Worm (Caenorhabditis elegans) whole organism, L1 larva: ENCODE data around the gene vgln-1.

Experiments used
- C04F5.9 ChIP-seq: sonication (generic microtip); optimal IDR thresholded peaks from 2 replicates; lab custom pipeline; 2016; ENCODE audit warnings: missing genetic modification characterization, missing compliant biosample characterization
- alr-1 ChIP-seq: fragments of 200-800 bp; sonication (Bioruptor generic); optimal IDR thresholded peaks from 2 replicates; lab custom pipeline; 2018; ENCODE audit warnings: borderline replicate concordance, mild to moderate bottlenecking, missing genetic modification characterization, missing compliant biosample characterization
- aly-2 ChIP-seq: fragments of 150-350 bp; optimal IDR thresholded peaks from 2 replicates; lab custom pipeline; 2014; ENCODE audit warnings: missing biosample characterization, missing genetic modification characterization
- blmp-1 ChIP-seq: fragments of 150-350 bp; optimal IDR thresholded peaks from 2 replicates; lab custom pipeline; 2014; ENCODE audit warnings: missing biosample characterization, missing genetic modification characterization
- ces-1 ChIP-seq: fragments of 150-350 bp; optimal IDR thresholded peaks from 2 replicates; lab custom pipeline; 2014; ENCODE audit warnings: missing biosample characterization, missing genetic modification reagents, missing genetic modification characterization
- efl-1 ChIP-seq, 4 experiments: fragments of 150-350 bp; optimal IDR thresholded peaks in 3 of 4; peaks in 1 of 4; 1 replicate in 1 of 4; 2 replicates in 3 of 4; lab custom pipeline; 2014; ENCODE audit warnings: missing biosample characterization in 2 of 4, missing genetic modification characterization in 2 of 4, missing genetic modification reagents in 2 of 4
- elt-3 ChIP-seq, 6 experiments: fragments of 150-350 bp in 1 of 6; sonication (generic microtip); optimal IDR thresholded peaks; 2 replicates each; lab custom pipeline; 2017 to 2018; ENCODE audit warnings: missing biosample characterization in 6 of 6, missing genetic modification characterization in 6 of 6, inconsistent platforms in 1 of 6
- ets-5 ChIP-seq: fragments of 200-800 bp; sonication (Bioruptor generic); IDR thresholded peaks from 2 replicates; pipeline ENCODE4 v1.3.6; 2022; ENCODE audit warnings: missing genetic modification characterization, missing compliant biosample characterization
- fkh-10 ChIP-seq: sonication (generic microtip); optimal IDR thresholded peaks from 2 replicates; lab custom pipeline; 2017; ENCODE audit warnings: missing biosample characterization, missing genetic modification reagents, missing genetic modification characterization
- grh-1 ChIP-seq: fragments of 200-800 bp; sonication (Bioruptor generic); IDR thresholded peaks from 2 replicates; pipeline ENCODE4 v1.3.6; 2022; ENCODE audit warnings: missing genetic modification reagents, missing genetic modification characterization, missing compliant biosample characterization
- hpl-2 ChIP-seq: fragments of 150-350 bp; optimal IDR thresholded peaks from 2 replicates; lab custom pipeline; 2014; ENCODE audit warnings: missing biosample characterization, missing genetic modification reagents, missing genetic modification characterization
- isw-1 ChIP-seq: fragments of 200-800 bp; sonication (Bioruptor generic); IDR thresholded peaks from 2 replicates; pipeline ENCODE4 v1.3.6; 2022; ENCODE audit warnings: missing genetic modification characterization, missing compliant biosample characterization
- lin-14 ChIP-seq: fragments of 200-800 bp; sonication (Bioruptor generic); optimal IDR thresholded peaks from 2 replicates; lab custom pipeline; 2018; ENCODE audit warnings: mild to moderate bottlenecking, missing genetic modification characterization, moderate library complexity, missing compliant biosample characterization
- lin-35 ChIP-seq, 2 experiments: fragments of 150-350 bp; optimal IDR thresholded peaks; 2 replicates each; lab custom pipeline; 2014; ENCODE audit warnings: missing biosample characterization in 2 of 2, missing genetic modification characterization in 2 of 2, missing genetic modification reagents in 2 of 2
- mef-2 ChIP-seq: fragments of 150-350 bp; optimal IDR thresholded peaks from 2 replicates; lab custom pipeline; 2014; ENCODE audit warnings: missing biosample characterization, missing genetic modification characterization
- nhr-12 ChIP-seq: sonication (generic microtip); optimal IDR thresholded peaks from 2 replicates; lab custom pipeline; 2017; ENCODE audit warnings: missing biosample characterization, missing genetic modification characterization
- nhr-47 ChIP-seq: sonication (generic microtip); optimal IDR thresholded peaks from 2 replicates; lab custom pipeline; 2016; ENCODE audit warnings: mild to moderate bottlenecking, missing genetic modification characterization, moderate library complexity, missing compliant biosample characterization
- nhr-84 ChIP-seq: sonication (generic microtip); optimal IDR thresholded peaks from 2 replicates; lab custom pipeline; 2017; ENCODE audit warnings: missing biosample characterization, missing genetic modification characterization
- nhr-85 ChIP-seq: sonication (generic microtip); peaks from one replicate; lab custom pipeline; 2016; ENCODE audit warnings: missing genetic modification characterization, inconsistent platforms, missing compliant biosample characterization
- nhr-90 ChIP-seq: sonication (generic microtip); optimal IDR thresholded peaks from 2 replicates; lab custom pipeline; 2016; ENCODE audit warnings: mild to moderate bottlenecking, missing genetic modification characterization, missing compliant biosample characterization; ENCODE audit not compliant: poor library complexity
- pag-3 ChIP-seq: sonication (generic microtip); optimal IDR thresholded peaks from 2 replicates; lab custom pipeline; 2017; ENCODE audit warnings: missing genetic modification characterization, mild to moderate bottlenecking, missing compliant biosample characterization, antibody characterized with exemption, borderline replicate concordance; ENCODE audit not compliant: insufficient read depth
- skn-1 ChIP-seq: fragments of 150-350 bp; optimal IDR thresholded peaks from 2 replicates; lab custom pipeline; 2014; ENCODE audit warnings: missing biosample characterization, missing genetic modification characterization
- snu-23 ChIP-seq: sonication (generic microtip); optimal IDR thresholded peaks from 2 replicates; lab custom pipeline; 2016; ENCODE audit warnings: missing genetic modification characterization, missing compliant biosample characterization
- sox-4 ChIP-seq: sonication (generic microtip); optimal IDR thresholded peaks from 2 replicates; lab custom pipeline; 2016; ENCODE audit warnings: missing genetic modification characterization, missing compliant biosample characterization
- sptf-1 ChIP-seq: fragments of 150-350 bp; optimal IDR thresholded peaks from 2 replicates; lab custom pipeline; 2014; ENCODE audit warnings: missing biosample characterization, missing genetic modification characterization
- sup-37 ChIP-seq: fragments of 200-800 bp; sonication (Bioruptor generic); optimal IDR thresholded peaks from 2 replicates; lab custom pipeline; 2018; ENCODE audit warnings: mild to moderate bottlenecking, missing genetic modification characterization, missing compliant biosample characterization
- swsn-7 ChIP-seq: sonication (generic microtip); optimal IDR thresholded peaks from 2 replicates; lab custom pipeline; 2016; ENCODE audit warnings: missing genetic modification characterization, missing compliant biosample characterization
- unc-30 ChIP-seq: sonication (generic microtip); optimal IDR thresholded peaks from 2 replicates; lab custom pipeline; 2017; ENCODE audit warnings: missing biosample characterization, missing genetic modification characterization
- unc-86 ChIP-seq: sonication (generic microtip); optimal IDR thresholded peaks from 2 replicates; lab custom pipeline; 2016; ENCODE audit warnings: missing genetic modification characterization, missing compliant biosample characterization
- unc-98 ChIP-seq: fragments of 200-800 bp; sonication (Bioruptor generic); IDR thresholded peaks from 2 replicates; pipeline ENCODE4 v1.3.6; 2022; ENCODE audit warnings: missing genetic modification characterization, missing compliant biosample characterization
- xbp-1 ChIP-seq: sonication (generic microtip); optimal IDR thresholded peaks from 2 replicates; lab custom pipeline; 2016; ENCODE audit warnings: missing genetic modification characterization, missing compliant biosample characterization

vgln-1 gene

ce11 chrII:9921622-9922269 lies 30.9 kb upstream of the vgln-1 start, which contains the start of gene C05C10.2 (continued):
- TF ChIP-seq sptf-1 (tag; lab: Kevin White, UChicago), result no peak

- TF ChIP-seq isw-1 (GFP tag; lab: Robert Waterston, UW), result no peak
Observed at ce11 chrII:9920468-9920867, 29.6 kb upstream of the vgln-1 start, which contains the start of gene pho-10. Gene pho-10, minus strand, starts transcription at chrII:9920568.

ce11 chrII:9917904-9918303 lies 27.0 kb upstream of the vgln-1 start, which contains the start of gene C05C10.8:
Gene C05C10.8, minus strand, starts transcription at chrII:9918004.
- TF ChIP-seq fkh-10 (GFP tag; lab: Kevin White, UChicago) (no peak), efl-1 (optimal IDR thresholded peaks at IDR 0.05; lab: Kevin White, UChicago) (no peak), efl-1 (GFP tag; optimal IDR thresholded peaks at IDR 0.05 in 1 of 2; lab: Kevin White, UChicago) (peak in 1 of 2 experiments; percentile 32), lin-35 (GFP tag; optimal IDR thresholded peaks at IDR 0.05; lab: Kevin White, UChicago) (no peak)

ce11 chrII:9916177-9916576 lies 25.3 kb upstream of the vgln-1 start, which contains the start of gene F26C11.4:
Gene F26C11.4, minus strand, starts transcription at chrII:9916277.
- no peak for TF ChIP-seq lin-35 (GFP tag; optimal IDR thresholded peaks at IDR 0.05; lab: Kevin White, UChicago)
- no peak for TF ChIP-seq skn-1
- TF ChIP-seq nhr-47, result no peak
- no peak for TF ChIP-seq ets-5 (GFP tag; lab: Robert Waterston, UW)
- TF ChIP-seq alr-1, result no peak
- TF ChIP-seq ces-1, result no peak

ce11 chrII:9914999-9915398 lies 24.1 kb upstream of the vgln-1 start, which contains the start of gene F26C11.3:
Gene F26C11.3, minus strand, starts transcription at chrII:9915099.
- TF ChIP-seq nhr-90 (tag; lab: Kevin White, UChicago), result no peak
- TF ChIP-seq nhr-12, result no peak
- TF ChIP-seq lin-35 (GFP tag; optimal IDR thresholded peaks at IDR 0.05; lab: Kevin White, UChicago), result no peak
- TF ChIP-seq snu-23 (GFP tag; lab: Kevin White, UChicago), result no peak
- TF ChIP-seq xbp-1 (tag; lab: Kevin White, UChicago), result no peak
- TF ChIP-seq nhr-85 (tag; lab: Kevin White, UChicago), result no peak
- TF ChIP-seq hpl-2 (GFP tag; lab: Kevin White, UChicago), result no peak
- TF ChIP-seq sup-37, result no peak
- TF ChIP-seq elt-3 (tag; optimal IDR thresholded peaks at IDR 0.05; lab: Kevin White, UChicago), result no peak
- TF ChIP-seq mef-2 (tag; lab: Kevin White, UChicago), result no peak

- TF ChIP-seq nhr-47 (no peak), efl-1 (optimal IDR thresholded peaks at IDR 0.05; lab: Kevin White, UChicago) (no peak), efl-1 (GFP tag; optimal IDR thresholded peaks at IDR 0.05 in 1 of 2; lab: Kevin White, UChicago) (peak in 1 of 2 experiments; percentile 62), lin-14 (GFP tag; lab: Kevin White, UChicago) (no peak)
- TF ChIP-seq, all 84 proteins: peak for 1
Observed at ce11 chrII:9904459-9904858, 13.6 kb upstream of the vgln-1 start.

ce11 chrII:9900276-9900675 lies 9.4 kb upstream of the vgln-1 start, which contains the start of gene unc-4:
Gene unc-4, minus strand, starts transcription at chrII:9900376.
- no peak for TF ChIP-seq grh-1 (GFP tag; lab: Robert Waterston, UW)
- TF ChIP-seq ets-5 (GFP tag; lab: Robert Waterston, UW), result no peak
- no peak for TF ChIP-seq unc-30 (tag; lab: Kevin White, UChicago)
- TF ChIP-seq blmp-1 (tag; lab: Kevin White, UChicago), result no peak
- no peak for TF ChIP-seq sox-4 (tag; lab: Kevin White, UChicago)
- no peak for TF ChIP-seq nhr-84
- no peak for TF ChIP-seq C04F5.9
- no peak for TF ChIP-seq pag-3 (tag; lab: Kevin White, UChicago)
- no peak for TF ChIP-seq unc-98 (GFP tag; lab: Robert Waterston, UW)
- TF ChIP-seq nhr-90 (tag; lab: Kevin White, UChicago), result no peak
- no peak for TF ChIP-seq nhr-47
- TF ChIP-seq swsn-7 (tag; lab: Kevin White, UChicago), result no peak
- TF ChIP-seq aly-2, result no peak
- no peak for TF ChIP-seq unc-86 (tag; lab: Kevin White, UChicago)
